Worm (Caenorhabditis elegans) whole organism, L3 larva: ENCODE results near the gene Y75B8A.31.
A peak's percentile ranks its signal among the peaks of the same experiment; 100 is the strongest.

Source experiments
- R02D3.7 ChIP-seq: fragments of 150-350 bp; optimal IDR thresholded peaks from 2 replicates; lab custom pipeline; 2014; ENCODE audit warnings: missing biosample characterization, missing genetic modification characterization
- ZK546.5 ChIP-seq: sonication (generic microtip); optimal IDR thresholded peaks from 2 replicates; lab custom pipeline; 2017; ENCODE audit warnings: missing biosample characterization, missing genetic modification characterization
- aly-2 ChIP-seq: fragments of 150-350 bp; optimal IDR thresholded peaks from 2 replicates; lab custom pipeline; 2014; ENCODE audit warnings: missing biosample characterization, missing genetic modification characterization
- ama-1 ChIP-seq: fragments of 150-350 bp; optimal IDR thresholded peaks from 2 replicates; lab custom pipeline; 2018
- ceh-16 ChIP-seq: sonication (generic microtip); optimal IDR thresholded peaks from 2 replicates; lab custom pipeline; 2017; ENCODE audit warnings: missing biosample characterization, missing genetic modification characterization
- ceh-28 ChIP-seq: fragments of 150-350 bp; optimal IDR thresholded peaks from 2 replicates; lab custom pipeline; 2014; ENCODE audit warnings: missing biosample characterization, missing genetic modification reagents, missing genetic modification characterization
- ceh-82 ChIP-seq: fragments of 150-350 bp; optimal IDR thresholded peaks from 2 replicates; lab custom pipeline; 2014; ENCODE audit warnings: missing biosample characterization, missing genetic modification characterization
- ceh-9 ChIP-seq: sonication (generic microtip); optimal IDR thresholded peaks from 2 replicates; lab custom pipeline; 2018; ENCODE audit warnings: missing biosample characterization, missing genetic modification characterization
- daf-12 ChIP-seq: fragments of 150-350 bp; optimal IDR thresholded peaks from 2 replicates; lab custom pipeline; 2014; ENCODE audit warnings: missing biosample characterization, missing genetic modification reagents, missing genetic modification characterization
- egl-27 ChIP-seq: sonication (generic microtip); optimal IDR thresholded peaks from 4 replicates; lab custom pipeline; 2017; ENCODE audit warnings: missing biosample characterization, missing genetic modification reagents, missing genetic modification characterization
- egl-5 ChIP-seq: fragments of 150-350 bp; optimal IDR thresholded peaks from 2 replicates; lab custom pipeline; 2017; ENCODE audit warnings: missing biosample characterization, missing genetic modification reagents, missing genetic modification characterization, inconsistent platforms
- elt-1 ChIP-seq: fragments of 150-350 bp; optimal IDR thresholded peaks from 2 replicates; lab custom pipeline; 2014; ENCODE audit warnings: missing biosample characterization, missing genetic modification characterization
- elt-2 ChIP-seq: sonication (generic microtip); optimal IDR thresholded peaks from 2 replicates; lab custom pipeline; 2016; ENCODE audit warnings: missing genetic modification reagents, mild to moderate bottlenecking, missing genetic modification characterization, missing compliant biosample characterization
- elt-3 ChIP-seq, 3 experiments: fragments of 150-350 bp in 1 of 3; sonication (generic microtip) in 2 of 3; optimal IDR thresholded peaks; 2 replicates in 2 of 3; 4 replicates in 1 of 3; lab custom pipeline; 2014 to 2017; ENCODE audit warnings: missing biosample characterization in 3 of 3, missing genetic modification characterization in 3 of 3
- eor-1 ChIP-seq, 2 experiments: fragments of 150-350 bp; optimal IDR thresholded peaks; 2 replicates each; lab custom pipeline; 2014 to 2018; ENCODE audit warnings: missing biosample characterization in 2 of 2, missing genetic modification characterization in 2 of 2
- fkh-10 ChIP-seq: sonication (generic microtip); optimal IDR thresholded peaks from 2 replicates; lab custom pipeline; 2017; ENCODE audit warnings: missing biosample characterization, missing genetic modification reagents, missing genetic modification characterization
- fkh-2 ChIP-seq: fragments of 150-350 bp; optimal IDR thresholded peaks from 2 replicates; lab custom pipeline; 2014; ENCODE audit warnings: missing biosample characterization, missing genetic modification reagents, missing genetic modification characterization
- fos-1 ChIP-seq: fragments of 150-350 bp; optimal IDR thresholded peaks from 2 replicates; lab custom pipeline; 2014; ENCODE audit warnings: missing biosample characterization, missing genetic modification characterization
- hmg-11 ChIP-seq: sonication (generic microtip); optimal IDR thresholded peaks from 2 replicates; lab custom pipeline; 2016; ENCODE audit warnings: missing genetic modification characterization, missing compliant biosample characterization
- jun-1 ChIP-seq: fragments of 150-350 bp; optimal IDR thresholded peaks from 2 replicates; lab custom pipeline; 2014; ENCODE audit warnings: missing biosample characterization, missing genetic modification reagents, missing genetic modification characterization
- lin-15B ChIP-seq: fragments of 150-350 bp; optimal IDR thresholded peaks from 2 replicates; lab custom pipeline; 2014; ENCODE audit warnings: missing biosample characterization, missing genetic modification characterization
- lin-39 ChIP-seq: fragments of 150-350 bp; optimal IDR thresholded peaks from 2 replicates; lab custom pipeline; 2018; ENCODE audit warnings: missing biosample characterization, missing genetic modification reagents, missing genetic modification characterization
- lsy-12 ChIP-seq: sonication (generic microtip); optimal IDR thresholded peaks from 2 replicates; lab custom pipeline; 2016; ENCODE audit warnings: mild to moderate bottlenecking, missing genetic modification characterization, missing compliant biosample characterization
- mdl-1 ChIP-seq: fragments of 150-350 bp; optimal IDR thresholded peaks from 2 replicates; lab custom pipeline; 2014; ENCODE audit warnings: missing biosample characterization, missing genetic modification characterization
- mml-1 ChIP-seq: fragments of 150-350 bp; sonication (generic microtip); optimal IDR thresholded peaks from 3 replicates; lab custom pipeline; 2014; ENCODE audit warnings: missing biosample characterization, missing genetic modification characterization
- nfya-1 ChIP-seq: sonication (generic microtip); optimal IDR thresholded peaks from 2 replicates; lab custom pipeline; 2017; ENCODE audit warnings: missing genetic modification characterization, mild to moderate bottlenecking, missing compliant biosample characterization, antibody characterized with exemption, moderate library complexity; ENCODE audit not compliant: insufficient read depth
- nhr-11 ChIP-seq: fragments of 150-350 bp; optimal IDR thresholded peaks from 2 replicates; lab custom pipeline; 2014; ENCODE audit warnings: missing biosample characterization, missing genetic modification characterization
- nhr-12 ChIP-seq: fragments of 150-350 bp; optimal IDR thresholded peaks from 2 replicates; lab custom pipeline; 2014; ENCODE audit warnings: missing biosample characterization, missing genetic modification characterization
- nhr-23 ChIP-seq: fragments of 150-350 bp; optimal IDR thresholded peaks from 2 replicates; lab custom pipeline; 2014; ENCODE audit warnings: missing biosample characterization, missing genetic modification reagents, missing genetic modification characterization
- nhr-237 ChIP-seq: fragments of 150-350 bp; optimal IDR thresholded peaks from 2 replicates; lab custom pipeline; 2014; ENCODE audit warnings: missing biosample characterization, missing genetic modification characterization
- nhr-25 ChIP-seq: sonication (generic microtip); optimal IDR thresholded peaks from 2 replicates; lab custom pipeline; 2017; ENCODE audit warnings: missing biosample characterization, missing genetic modification characterization
- nhr-28 ChIP-seq: fragments of 150-350 bp; optimal IDR thresholded peaks from 2 replicates; lab custom pipeline; 2014; ENCODE audit warnings: missing biosample characterization, missing genetic modification characterization
- nhr-43 ChIP-seq: sonication (generic microtip); optimal IDR thresholded peaks from 2 replicates; lab custom pipeline; 2016; ENCODE audit warnings: mild to moderate bottlenecking, missing genetic modification characterization, missing compliant biosample characterization; ENCODE audit not compliant: poor library complexity, severe bottlenecking
- nhr-67 ChIP-seq: fragments of 150-350 bp; optimal IDR thresholded peaks from 2 replicates; lab custom pipeline; 2014; ENCODE audit warnings: missing biosample characterization, missing genetic modification characterization
- nhr-76 ChIP-seq: fragments of 150-350 bp; sonication (generic microtip); optimal IDR thresholded peaks from 5 replicates; lab custom pipeline; 2014; ENCODE audit warnings: missing biosample characterization, missing genetic modification characterization
- nhr-77 ChIP-seq: fragments of 150-350 bp; optimal IDR thresholded peaks from 2 replicates; lab custom pipeline; 2014; ENCODE audit warnings: missing biosample characterization, missing genetic modification characterization
- pha-4 ChIP-seq: fragments of 150-350 bp; optimal IDR thresholded peaks from 2 replicates; lab custom pipeline; 2014; ENCODE audit warnings: missing biosample characterization, missing genetic modification reagents, missing genetic modification characterization
- pqm-1 ChIP-seq: fragments of 150-350 bp; optimal IDR thresholded peaks from 2 replicates; lab custom pipeline; 2017; ENCODE audit warnings: missing biosample characterization, missing genetic modification characterization, inconsistent platforms
- sea-2 ChIP-seq: fragments of 150-350 bp; sonication (generic microtip); optimal IDR thresholded peaks from 4 replicates; lab custom pipeline; 2014; ENCODE audit warnings: missing biosample characterization, missing genetic modification reagents, missing genetic modification characterization
- skn-1 ChIP-seq: fragments of 150-350 bp; optimal IDR thresholded peaks from 2 replicates; lab custom pipeline; 2014; ENCODE audit warnings: missing biosample characterization, missing genetic modification characterization
- snpc-4 ChIP-seq: fragments of 150-350 bp; optimal IDR thresholded peaks from 2 replicates; lab custom pipeline; 2014; ENCODE audit warnings: missing biosample characterization, missing genetic modification characterization
- tbx-2 ChIP-seq: sonication (generic microtip); optimal IDR thresholded peaks from 2 replicates; lab custom pipeline; 2016; ENCODE audit warnings: mild to moderate bottlenecking, missing genetic modification characterization, missing compliant biosample characterization
- unc-39 ChIP-seq: sonication (generic microtip); optimal IDR thresholded peaks from 4 replicates; lab custom pipeline; 2017; ENCODE audit warnings: missing biosample characterization, missing genetic modification characterization
- unc-62 ChIP-seq: fragments of 150-350 bp; sonication (generic microtip); optimal IDR thresholded peaks from 4 replicates; lab custom pipeline; 2014; ENCODE audit warnings: missing biosample characterization, missing genetic modification reagents, missing genetic modification characterization
- zag-1 ChIP-seq: fragments of 150-350 bp; optimal IDR thresholded peaks from 2 replicates; lab custom pipeline; 2014; ENCODE audit warnings: missing biosample characterization, missing genetic modification characterization
- ztf-11 ChIP-seq: fragments of 150-350 bp; optimal IDR thresholded peaks from 2 replicates; lab custom pipeline; 2014; ENCODE audit warnings: missing biosample characterization, missing genetic modification characterization
- ztf-4 ChIP-seq: fragments of 150-350 bp; optimal IDR thresholded peaks from 2 replicates; lab custom pipeline; 2014; ENCODE audit warnings: missing biosample characterization, missing genetic modification characterization

Y75B8A.31 gene

ce11 chrIII:12351301-12351700 is at the start of gene Y75B8A.31, which contains the start of gene pph-4.1:
Gene Y75B8A.31, plus strand, starts transcription at chrIII:12351642.
Gene pph-4.1, minus strand, starts transcription at chrIII:12351336.
- no peak for TF ChIP-seq ztf-4 (tag; lab: Kevin White, UChicago)
- TF ChIP-seq ama-1 (lab: Kevin White, UChicago), result no peak
- TF ChIP-seq nhr-237 (tag; lab: Kevin White, UChicago), result no peak
- TF ChIP-seq elt-1 (tag; lab: Kevin White, UChicago), result peak; percentile 50
- TF ChIP-seq nhr-11 (tag; lab: Kevin White, UChicago), result no peak
- peak; percentile 93 for TF ChIP-seq nhr-23 (tag; lab: Kevin White, UChicago)
- no peak for TF ChIP-seq aly-2 (tag; lab: Kevin White, UChicago)
- no peak for TF ChIP-seq sea-2 (GFP tag; lab: Kevin White, UChicago)
- no peak for TF ChIP-seq eor-1 (tag; optimal IDR thresholded peaks at IDR 0.05; lab: Kevin White, UChicago)
- TF ChIP-seq hmg-11 (tag; lab: Kevin White, UChicago), result peak; percentile 72
- TF ChIP-seq R02D3.7 (tag; lab: Kevin White, UChicago), result peak; percentile 58
- TF ChIP-seq ceh-16 (tag; lab: Kevin White, UChicago), result no peak
- TF ChIP-seq ceh-9 (tag; lab: Kevin White, UChicago), result no peak
- peak; percentile 53 for TF ChIP-seq nhr-25 (tag; lab: Kevin White, UChicago)
- no peak for TF ChIP-seq unc-62 (GFP tag; lab: Kevin White, UChicago)
- TF ChIP-seq zag-1 (tag; lab: Kevin White, UChicago), result no peak
- TF ChIP-seq tbx-2 (tag; lab: Kevin White, UChicago), result peak; percentile 4
- TF ChIP-seq jun-1 (tag; lab: Kevin White, UChicago), result peak; percentile 33
- no peak for TF ChIP-seq egl-5 (tag; lab: Kevin White, UChicago)
- peak; percentile 21 for TF ChIP-seq nhr-77
- no peak for TF ChIP-seq fkh-2 (tag; lab: Kevin White, UChicago)
- no peak for TF ChIP-seq fkh-10 (GFP tag; lab: Kevin White, UChicago)
- no peak for TF ChIP-seq nhr-12 (tag; lab: Kevin White, UChicago)
- peak; percentile 93 for TF ChIP-seq nfya-1 (tag; lab: Kevin White, UChicago)
- TF ChIP-seq lsy-12 (tag; lab: Kevin White, UChicago), result peak; percentile 14
- TF ChIP-seq ceh-28 (tag; lab: Kevin White, UChicago), result peak; percentile 68
- TF ChIP-seq elt-3 (tag; optimal IDR thresholded peaks at IDR 0.05; lab: Kevin White, UChicago), result no peak
- peak; percentile 91 for TF ChIP-seq nhr-43 (tag; lab: Kevin White, UChicago)
- TF ChIP-seq daf-12, result no peak
- TF ChIP-seq snpc-4 (tag; lab: Kevin White, UChicago), result peak; percentile 89
- no peak for TF ChIP-seq mml-1 (tag; lab: Kevin White, UChicago)
- TF ChIP-seq pqm-1, result peak; percentile 45
- TF ChIP-seq ZK546.5, result no peak
- no peak for TF ChIP-seq ceh-82 (tag; lab: Kevin White, UChicago)
- TF ChIP-seq nhr-28 (tag; lab: Kevin White, UChicago), result no peak
- no peak for TF ChIP-seq nhr-67 (tag; lab: Kevin White, UChicago)
- TF ChIP-seq elt-2 (tag; lab: Kevin White, UChicago), result peak; percentile 54
- no peak for TF ChIP-seq unc-39 (tag; lab: Kevin White, UChicago)
- peak; percentile 94 for TF ChIP-seq pha-4 (tag; lab: Kevin White, UChicago)
- TF ChIP-seq ztf-11, result no peak
- TF ChIP-seq egl-27 (tag; lab: Kevin White, UChicago), result no peak
- TF ChIP-seq fos-1 (tag; lab: Kevin White, UChicago), result no peak
- no peak for TF ChIP-seq mdl-1
- peak; percentile 43 for TF ChIP-seq skn-1 (tag; lab: Kevin White, UChicago)
- no peak for TF ChIP-seq nhr-76 (tag; lab: Kevin White, UChicago)
- TF ChIP-seq lin-15B (tag; lab: Kevin White, UChicago), result peak; percentile 98
- peak; percentile 13 for TF ChIP-seq lin-39 (tag; lab: Kevin White, UChicago)
